Fruit fly (Drosophila melanogaster) whole organism, prepupa: ENCODE data around the gene msd5.

Experiments used
- CG1621 ChIP-seq: fragments of 200-800 bp; sonication (Bioruptor generic); optimal IDR thresholded peaks from 3 replicates; lab custom pipeline; 2018; ENCODE audit warnings: missing biosample characterization, mild to moderate bottlenecking, missing genetic modification characterization
- CG6854 ChIP-seq: fragments of 200-800 bp; sonication (Bioruptor generic); optimal IDR thresholded peaks from 2 replicates; lab custom pipeline; 2017; ENCODE audit warnings: missing biosample characterization, mild to moderate bottlenecking, missing genetic modification characterization
- Eip75B ChIP-seq: fragments of 200-800 bp; sonication (Bioruptor generic); optimal IDR thresholded peaks from 3 replicates; lab custom pipeline; 2016; ENCODE audit warnings: missing biosample characterization, missing genetic modification characterization
- Eip78C ChIP-seq: fragments of 200-800 bp; sonication (Bioruptor generic); peaks from one replicate; lab custom pipeline; 2016; ENCODE audit warnings: missing biosample characterization, missing genetic modification characterization
- Eip93F ChIP-seq: fragments of 200-800 bp; sonication (Bioruptor generic); optimal IDR thresholded peaks from 2 replicates; lab custom pipeline; 2016; ENCODE audit warnings: missing biosample characterization, mild to moderate bottlenecking, missing genetic modification characterization
- Ets21C ChIP-seq: fragments of 200-800 bp; sonication (Bioruptor generic); optimal IDR thresholded peaks from 3 replicates; lab custom pipeline; 2016; ENCODE audit warnings: missing biosample characterization, missing genetic modification characterization
- Met ChIP-seq: fragments of 200-800 bp; sonication (Bioruptor generic); optimal IDR thresholded peaks from 3 replicates; lab custom pipeline; 2016; ENCODE audit warnings: missing biosample characterization, missing genetic modification characterization
- Smox ChIP-seq: fragments of 200-800 bp; sonication (Bioruptor generic); optimal IDR thresholded peaks from 3 replicates; lab custom pipeline; 2016; ENCODE audit warnings: missing biosample characterization, missing genetic modification characterization
- Sox102F ChIP-seq: fragments of 200-800 bp; sonication (Bioruptor generic); optimal IDR thresholded peaks from 2 replicates; lab custom pipeline; 2016; ENCODE audit warnings: missing biosample characterization, mild to moderate bottlenecking, missing genetic modification characterization

- TF ChIP-seq Eip93F (GFP tag; lab: Kevin White, UChicago) (no peak), Ets21C (GFP tag; lab: Kevin White, UChicago) (no peak), Sox102F (GFP tag; lab: Kevin White, UChicago) (no peak), CG1621 (no peak), Met (no peak), Smox (GFP tag; lab: Kevin White, UChicago) (no peak), Eip75B (GFP tag; lab: Kevin White, UChicago) (no peak), CG6854 (GFP tag; lab: Kevin White, UChicago) (no peak), Eip78C (GFP tag; lab: Kevin White, UChicago) (no peak)
These were observed 1.4 kb downstream of the msd5 start, which contains the start of gene msd1 for dm6 chr3L:1331542-1331941.
